Fruit fly (Drosophila melanogaster) whole organism, pupa: ENCODE data around the gene Sfp23F.
A peak's percentile ranks its signal among the peaks of the same experiment; 100 is the strongest.

ENCODE experiments used
- CG10348 ChIP-seq: fragments of 200-800 bp; sonication (Bioruptor generic); IDR thresholded peaks from 2 replicates; pipeline ENCODE4 v1.3.6; 2022; ENCODE audit warnings: missing biosample characterization, missing genetic modification characterization
- CG12605 ChIP-seq: fragments of 200-800 bp; sonication (Bioruptor generic); IDR thresholded peaks from 2 replicates; pipeline ENCODE4 v1.3.6; 2022; ENCODE audit warnings: missing biosample characterization, missing genetic modification characterization
- CG13204 ChIP-seq: fragments of 200-800 bp; sonication (Bioruptor generic); optimal IDR thresholded peaks from 2 replicates; lab custom pipeline; 2018; ENCODE audit warnings: missing biosample characterization, mild to moderate bottlenecking, missing genetic modification characterization, moderate library complexity
- CG14655 ChIP-seq: fragments of 200-800 bp; sonication (Bioruptor generic); optimal IDR thresholded peaks from 3 replicates; lab custom pipeline; 2017; ENCODE audit warnings: mild to moderate bottlenecking, missing biosample characterization, missing genetic modification reagents, missing genetic modification characterization
- CG15710 ChIP-seq: fragments of 200-800 bp; sonication (Bioruptor generic); optimal IDR thresholded peaks from 2 replicates; lab custom pipeline; 2018; ENCODE audit warnings: missing biosample characterization, mild to moderate bottlenecking, missing genetic modification characterization, moderate library complexity
- CG17806 ChIP-seq: fragments of 200-800 bp; sonication (Bioruptor generic); optimal IDR thresholded peaks from 2 replicates; lab custom pipeline; 2018; ENCODE audit warnings: missing biosample characterization, mild to moderate bottlenecking, missing genetic modification characterization, moderate library complexity
- CG32121 ChIP-seq: fragments of 200-800 bp; sonication (Bioruptor generic); IDR thresholded peaks from 2 replicates; pipeline ENCODE4 v1.3.6; 2022; ENCODE audit warnings: missing biosample characterization, missing genetic modification characterization
- CG34367 ChIP-seq: fragments of 200-800 bp; sonication (Bioruptor generic); optimal IDR thresholded peaks from 2 replicates; lab custom pipeline; 2018; ENCODE audit warnings: missing biosample characterization, mild to moderate bottlenecking, missing genetic modification characterization
- CG4496 ChIP-seq: fragments of 200-800 bp; sonication (Bioruptor generic); IDR thresholded peaks from 3 replicates; pipeline ENCODE4 v1.3.6; 2022; ENCODE audit warnings: missing biosample characterization, missing genetic modification characterization
- CG8159 ChIP-seq: fragments of 200-800 bp; sonication (Bioruptor generic); optimal IDR thresholded peaks from 3 replicates; lab custom pipeline; 2018; ENCODE audit warnings: missing biosample characterization, mild to moderate bottlenecking, missing genetic modification characterization, moderate library complexity
- CG8301 ChIP-seq: fragments of 200-800 bp; sonication (Bioruptor generic); optimal IDR thresholded peaks from 2 replicates; lab custom pipeline; 2018; ENCODE audit warnings: missing biosample characterization, mild to moderate bottlenecking, missing genetic modification characterization
- CG9948 ChIP-seq: fragments of 200-800 bp; sonication (Bioruptor generic); optimal IDR thresholded peaks from 2 replicates; lab custom pipeline; 2018; ENCODE audit warnings: missing biosample characterization, mild to moderate bottlenecking, missing genetic modification characterization, moderate library complexity
- D1 ChIP-seq: fragments of 200-800 bp; sonication (Bioruptor generic); optimal IDR thresholded peaks from 2 replicates; lab custom pipeline; 2018; ENCODE audit warnings: missing biosample characterization, mild to moderate bottlenecking, missing genetic modification characterization, moderate library complexity
- EcR ChIP-seq: fragments of 200-800 bp; sonication (Bioruptor generic); optimal IDR thresholded peaks from 3 replicates; lab custom pipeline; 2019; ENCODE audit warnings: missing biosample characterization, missing genetic modification characterization, mild to moderate bottlenecking, moderate library complexity, missing genetic modification reagents
- Ets98B ChIP-seq: fragments of 200-800 bp; sonication (Bioruptor generic); IDR thresholded peaks from 2 replicates; pipeline ENCODE4 v1.3.6; 2022; ENCODE audit warnings: missing biosample characterization, missing genetic modification characterization
- Pif1A ChIP-seq: fragments of 200-800 bp; sonication (Bioruptor generic); optimal IDR thresholded peaks from 3 replicates; lab custom pipeline; 2016; ENCODE audit warnings: missing biosample characterization, missing genetic modification characterization
- Pif1B ChIP-seq: fragments of 200-800 bp; sonication (Bioruptor generic); optimal IDR thresholded peaks from 3 replicates; lab custom pipeline; 2016; ENCODE audit warnings: missing biosample characterization, missing genetic modification characterization
- Snoo ChIP-seq: fragments of 200-800 bp; sonication (Bioruptor generic); optimal IDR thresholded peaks from 3 replicates; lab custom pipeline; 2017; ENCODE audit warnings: missing biosample characterization, mild to moderate bottlenecking, missing genetic modification characterization, inconsistent platforms
- fd96Ca ChIP-seq: fragments of 200-800 bp; sonication (Bioruptor generic); IDR thresholded peaks from 3 replicates; pipeline ENCODE4 v1.3.6; 2022; ENCODE audit warnings: missing biosample characterization, missing genetic modification characterization
- gl ChIP-seq: fragments of 200-800 bp; sonication (Bioruptor generic); optimal IDR thresholded peaks from 2 replicates; lab custom pipeline; 2018; ENCODE audit warnings: missing biosample characterization, mild to moderate bottlenecking, missing genetic modification characterization
- rn ChIP-seq: fragments of 200-800 bp; sonication (Bioruptor generic); IDR thresholded peaks from 2 replicates; pipeline ENCODE4 v1.3.6; 2022; ENCODE audit warnings: missing biosample characterization, missing genetic modification characterization

Gene Sfp23F

DNA sequence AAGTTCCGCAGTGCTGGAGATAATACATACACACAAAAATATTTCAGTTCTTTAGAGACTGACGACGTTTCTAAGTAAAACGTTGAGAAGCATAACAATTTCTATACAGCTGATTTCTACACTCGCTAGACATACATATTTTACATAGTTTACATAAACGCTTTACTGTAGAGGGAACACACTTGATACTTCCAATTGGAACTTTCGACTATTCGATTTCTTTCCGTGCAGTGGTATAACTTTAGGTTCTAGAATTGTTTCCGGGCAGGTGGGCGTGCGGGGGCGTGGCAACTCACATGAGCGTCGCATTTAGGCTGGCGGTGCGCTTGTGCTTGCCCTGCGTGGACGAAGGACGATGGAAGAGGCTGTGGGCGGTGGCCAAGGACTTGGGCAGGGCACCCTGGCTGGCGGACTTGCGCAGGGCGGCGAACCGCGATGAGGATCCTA lies 15.0 kb downstream of the Sfp23F start:
- TF ChIP-seq CG14655 (peak; percentile 29), CG9948 (tag; lab: Kevin White, UChicago) (no peak), Ets98B (peak; percentile 49), CG34367 (tag; lab: Kevin White, UChicago) (no peak), Pif1A (GFP tag; lab: Kevin White, UChicago) (peak; percentile 39), EcR (GFP tag; lab: Kevin White, UChicago) (no peak), CG10348 (GFP tag; lab: Robert Waterston, UW) (no peak), CG32121 (peak; percentile 41; the same call in 1 of the 2 replicates), Pif1B (GFP tag; lab: Kevin White, UChicago) (no peak), fd96Ca (GFP tag; lab: Robert Waterston, UW) (peak; percentile 35; the same call in 1 of the 3 replicates), CG12605 (GFP tag; lab: Robert Waterston, UW) (no peak), CG4496 (GFP tag; lab: Robert Waterston, UW) (peak; percentile 47; the same call in 1 of the 3 replicates), CG13204 (no peak), CG8301 (tag; lab: Kevin White, UChicago) (peak; percentile 24), CG15710 (tag; lab: Kevin White, UChicago) (peak; percentile 2), D1 (tag; lab: Kevin White, UChicago) (no peak), gl (tag; lab: Kevin White, UChicago) (no peak), Snoo (tag; lab: Kevin White, UChicago) (no peak), rn (GFP tag; lab: Robert Waterston, UW) (no peak), CG17806 (tag; lab: Kevin White, UChicago) (peak; percentile 3), CG8159 (tag; lab: Kevin White, UChicago) (peak; percentile 20)

DNA sequence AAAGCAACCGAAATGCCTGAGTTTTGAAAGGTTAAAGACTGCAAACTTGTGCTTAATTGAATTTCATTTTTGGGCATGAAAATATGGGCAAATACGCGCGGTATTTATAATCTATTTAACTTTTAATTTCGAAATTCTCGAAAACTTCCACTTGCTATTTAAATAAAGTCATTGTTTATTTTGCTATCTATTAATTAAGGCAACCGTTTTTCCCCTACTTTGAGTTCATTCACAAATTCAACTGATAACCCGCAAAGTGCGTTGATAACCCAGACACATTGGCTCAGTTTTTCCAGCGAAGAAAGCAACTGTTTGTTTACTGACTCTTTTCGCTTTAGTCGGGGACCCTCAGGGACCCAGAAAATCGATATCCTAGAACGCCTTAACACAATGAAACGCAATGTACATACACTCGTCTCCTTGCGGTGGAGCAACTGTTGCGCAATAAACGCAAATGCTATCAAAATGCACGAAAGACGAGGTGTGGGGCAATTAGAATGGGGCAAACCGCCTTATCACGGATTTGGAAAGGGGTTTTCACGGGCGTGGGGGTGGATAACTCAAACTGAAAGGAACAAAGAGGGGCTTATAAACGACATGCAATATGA lies 15.7 kb downstream of the Sfp23F start:
- TF ChIP-seq CG8301 (tag; lab: Kevin White, UChicago) = no peak
- no peak for TF ChIP-seq CG12605 (GFP tag; lab: Robert Waterston, UW)
- no peak for TF ChIP-seq CG9948 (tag; lab: Kevin White, UChicago)
- no peak for TF ChIP-seq CG15710 (tag; lab: Kevin White, UChicago)
- no peak for TF ChIP-seq CG32121
- no peak for TF ChIP-seq Snoo (tag; lab: Kevin White, UChicago)
- TF ChIP-seq D1 (tag; lab: Kevin White, UChicago) = no peak
- no peak for TF ChIP-seq CG8159 (tag; lab: Kevin White, UChicago)
- TF ChIP-seq Pif1A (GFP tag; lab: Kevin White, UChicago) = no peak
- no peak for TF ChIP-seq gl (tag; lab: Kevin White, UChicago)
- no peak for TF ChIP-seq fd96Ca (GFP tag; lab: Robert Waterston, UW)
- no peak for TF ChIP-seq EcR (GFP tag; lab: Kevin White, UChicago)
- TF ChIP-seq CG13204 = no peak
- no peak for TF ChIP-seq Pif1B (GFP tag; lab: Kevin White, UChicago)
- TF ChIP-seq CG14655 = no peak

DNA sequence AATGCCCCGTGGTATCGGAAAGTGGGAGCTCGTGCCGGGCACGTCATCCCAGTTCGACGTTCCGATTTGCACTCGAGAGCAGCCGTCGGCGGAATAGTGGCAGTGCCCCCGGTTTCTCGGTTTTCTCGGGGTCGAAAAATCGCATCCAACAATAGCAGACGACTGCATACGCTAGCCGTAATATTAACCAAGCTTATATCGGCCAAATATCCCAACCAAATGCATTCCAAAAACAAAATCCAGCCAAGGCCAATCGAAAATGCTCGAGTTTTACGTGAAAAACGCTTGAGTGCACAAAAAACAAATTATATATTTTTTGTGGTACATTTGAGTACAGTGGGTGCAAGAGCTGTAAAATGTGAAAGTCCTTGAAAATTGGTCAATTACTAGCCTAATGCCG lies 16.2 kb downstream of the Sfp23F start:
- TF ChIP-seq CG32121 = peak; percentile 74
- TF ChIP-seq Pif1A (GFP tag; lab: Kevin White, UChicago) = peak; percentile 43
- no peak for TF ChIP-seq Pif1B (GFP tag; lab: Kevin White, UChicago)
- no peak for TF ChIP-seq CG10348 (GFP tag; lab: Robert Waterston, UW)
- TF ChIP-seq CG8301 (tag; lab: Kevin White, UChicago) = no peak
- TF ChIP-seq CG4496 (GFP tag; lab: Robert Waterston, UW) = peak; percentile 62; the same call in 2 of the 3 replicates
- TF ChIP-seq CG9948 (tag; lab: Kevin White, UChicago) = no peak
- no peak for TF ChIP-seq D1 (tag; lab: Kevin White, UChicago)
- TF ChIP-seq CG34367 (tag; lab: Kevin White, UChicago) = no peak
- TF ChIP-seq CG17806 (tag; lab: Kevin White, UChicago) = peak; percentile 4
- peak; percentile 21 for TF ChIP-seq EcR (GFP tag; lab: Kevin White, UChicago)
- TF ChIP-seq Snoo (tag; lab: Kevin White, UChicago) = no peak
- TF ChIP-seq Ets98B = peak; percentile 71
- TF ChIP-seq fd96Ca (GFP tag; lab: Robert Waterston, UW) = peak; percentile 77; the same call in 2 of the 3 replicates
- 0 out of 2 replicates have a peak, but pooled peaks have one; percentile 58 for TF ChIP-seq CG12605 (GFP tag; lab: Robert Waterston, UW)
- no peak for TF ChIP-seq rn (GFP tag; lab: Robert Waterston, UW)
- no peak for TF ChIP-seq CG15710 (tag; lab: Kevin White, UChicago)
- peak; percentile 45 for TF ChIP-seq CG8159 (tag; lab: Kevin White, UChicago)
- no peak for TF ChIP-seq gl (tag; lab: Kevin White, UChicago)
- no peak for TF ChIP-seq CG14655
- no peak for TF ChIP-seq CG13204

DNA sequence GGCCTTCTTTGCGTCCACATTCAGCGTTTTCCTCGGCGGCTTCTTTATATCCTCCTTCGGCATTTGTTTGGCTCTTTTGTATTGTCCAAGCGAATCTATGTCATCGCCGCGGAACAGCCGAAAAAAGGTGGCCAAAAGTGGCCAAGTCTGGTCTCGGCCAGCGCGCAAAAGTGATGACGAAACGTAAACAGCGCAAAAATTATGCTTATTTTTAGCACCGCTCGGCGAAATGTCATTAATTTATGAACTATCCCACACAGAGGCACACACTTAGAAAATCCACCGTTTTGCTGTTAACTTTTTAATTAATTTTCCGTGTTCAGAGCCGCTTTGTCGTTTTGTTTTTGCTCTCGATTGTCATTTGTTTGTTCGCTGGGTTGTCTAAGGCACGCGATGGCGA lies 16.6 kb downstream of the Sfp23F start:
- TF ChIP-seq CG14655 (no peak), EcR (GFP tag; lab: Kevin White, UChicago) (no peak), CG13204 (no peak), Pif1B (GFP tag; lab: Kevin White, UChicago) (no peak), CG9948 (tag; lab: Kevin White, UChicago) (no peak), Snoo (tag; lab: Kevin White, UChicago) (no peak), fd96Ca (GFP tag; lab: Robert Waterston, UW) (no peak), CG34367 (tag; lab: Kevin White, UChicago) (no peak), Ets98B (no peak), CG4496 (GFP tag; lab: Robert Waterston, UW) (no peak), CG17806 (tag; lab: Kevin White, UChicago) (no peak), CG32121 (no peak), CG10348 (GFP tag; lab: Robert Waterston, UW) (no peak), gl (tag; lab: Kevin White, UChicago) (no peak), CG15710 (tag; lab: Kevin White, UChicago) (no peak)

DNA sequence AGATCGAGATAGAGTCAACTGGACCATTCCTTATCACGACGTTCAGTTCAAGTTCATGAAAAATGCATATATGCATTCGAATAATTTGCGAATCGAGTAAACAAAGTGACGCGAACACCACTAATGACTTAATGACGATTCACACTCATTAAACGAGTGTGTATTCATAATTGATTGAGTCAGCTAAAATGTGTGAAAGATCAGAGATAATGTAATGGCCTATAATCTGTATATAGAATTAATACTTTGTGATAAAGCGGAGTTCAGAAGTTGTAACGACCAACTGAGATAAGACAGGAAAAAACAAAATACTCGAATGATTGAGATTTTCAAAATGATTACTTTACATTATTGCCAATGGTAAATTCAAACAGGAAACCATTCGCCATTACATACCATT lies 17.7 kb downstream of the Sfp23F start:
- TF ChIP-seq CG4496 (GFP tag; lab: Robert Waterston, UW) (no peak), CG13204 (no peak), EcR (GFP tag; lab: Kevin White, UChicago) (peak; percentile 42), CG17806 (tag; lab: Kevin White, UChicago) (no peak), CG8159 (tag; lab: Kevin White, UChicago) (no peak), Ets98B (no peak), CG34367 (tag; lab: Kevin White, UChicago) (no peak)
